Fruit fly (Drosophila melanogaster) whole organism, wandering third instar larva: ENCODE results near the gene Noa36.

Experiments
- Abd-B ChIP-seq: fragments of >200 bp; optimal IDR thresholded peaks from 2 replicates; lab custom pipeline; 2017; ENCODE audit warnings: missing biosample characterization, missing genetic modification characterization
- CG9705 ChIP-seq: fragments of 200-800 bp; sonication (Bioruptor generic); optimal IDR thresholded peaks from 2 replicates; lab custom pipeline; 2018; ENCODE audit warnings: missing biosample characterization, mild to moderate bottlenecking, missing genetic modification characterization
- Dif ChIP-seq: fragments of 200-275, 200-300 bp; sonication (Bioruptor generic); optimal IDR thresholded peaks from 2 replicates; lab custom pipeline; 2018; ENCODE audit warnings: missing biosample characterization, missing genetic modification characterization; ENCODE audit not compliant: partially characterized antibody
- Hr78 ChIP-seq: fragments of >200 bp; optimal IDR thresholded peaks from 2 replicates; lab custom pipeline; 2017; ENCODE audit warnings: missing biosample characterization, missing genetic modification characterization
- Mio ChIP-seq: sonication (Bioruptor generic); optimal IDR thresholded peaks from 2 replicates; lab custom pipeline; 2016; ENCODE audit warnings: missing biosample characterization, missing genetic modification characterization
- OdsH ChIP-seq: fragments of 200-800 bp; sonication (Bioruptor generic); optimal IDR thresholded peaks from 2 replicates; lab custom pipeline; 2016; ENCODE audit warnings: missing biosample characterization, mild to moderate bottlenecking, missing genetic modification characterization
- psq ChIP-seq: fragments of 200-800 bp; sonication (Bioruptor generic); optimal IDR thresholded peaks from 3 replicates; lab custom pipeline; 2017; ENCODE audit warnings: missing biosample characterization, mild to moderate bottlenecking, missing genetic modification characterization, moderate library complexity
- usp ChIP-seq: fragments of >200 bp; optimal IDR thresholded peaks from 2 replicates; lab custom pipeline; 2017; ENCODE audit warnings: missing biosample characterization, missing genetic modification characterization

DNA sequence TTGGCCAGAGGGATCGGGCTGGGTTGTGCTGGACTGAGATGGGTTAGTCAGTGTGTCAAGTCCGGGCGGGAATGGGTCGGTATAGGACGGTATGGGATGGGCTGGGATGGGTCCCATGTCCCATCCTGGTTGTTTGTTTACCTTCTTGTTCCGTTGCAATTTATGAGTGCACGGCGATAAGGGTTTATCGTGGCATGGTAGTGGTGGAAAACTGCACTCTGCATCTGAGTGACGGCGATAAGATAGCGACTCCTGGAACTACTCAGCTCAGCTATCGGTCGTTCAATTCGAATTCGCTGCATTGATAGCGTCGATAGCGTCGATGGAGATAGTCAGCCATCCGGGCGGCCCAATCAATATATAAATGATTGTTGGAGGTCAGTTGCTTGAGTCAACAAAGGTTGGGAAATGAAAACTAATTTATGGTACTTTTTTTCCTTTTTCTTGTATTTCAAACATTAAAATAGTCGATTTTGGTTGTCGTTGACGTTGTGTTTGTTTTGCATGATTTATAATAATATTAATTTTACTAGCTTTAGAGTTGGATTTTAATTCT lies 18.5 kb downstream of the Noa36 start:
- TF ChIP-seq usp (GFP tag; lab: Kevin White, UChicago) (no peak), psq (GFP tag; lab: Kevin White, UChicago) (no peak), Hr78 (GFP tag; lab: Kevin White, UChicago) (no peak), Abd-B (GFP tag; lab: Kevin White, UChicago) (no peak), Dif (no peak), Mio (GFP tag; lab: Kevin White, UChicago) (no peak), CG9705 (GFP tag; lab: Kevin White, UChicago) (no peak), OdsH (GFP tag; lab: Kevin White, UChicago) (no peak)
